Fruit fly (Drosophila melanogaster): ENCODE measurements around the gene Gnpnat.

- no peak for TF ChIP-seq pad (GFP tag; optimal IDR thresholded peaks at IDR 0.05)
- no peak for TF ChIP-seq CG5204 (GFP tag; optimal IDR thresholded peaks at IDR 0.05)
- no peak for TF ChIP-seq tj (GFP tag; optimal IDR thresholded peaks at IDR 0.05)
- TF ChIP-seq CG1620 (GFP tag; optimal IDR thresholded peaks at IDR 0.05), result no peak
- no peak for TF ChIP-seq CG7045 (GFP tag; optimal IDR thresholded peaks at IDR 0.05)
- no peak for TF ChIP-seq CG12768 (GFP tag; optimal IDR thresholded peaks at IDR 0.05)
These were observed 23.8 kb upstream of the Gnpnat start, which contains the start of gene Obp99d for dm6 chr3R:29714314-29714713.

All from whole organism, adult.